Fruit fly (Drosophila melanogaster) whole organism, wandering third instar larva: ENCODE data around the gene CG14803.

Experiments
- Abd-B ChIP-seq: fragments of >200 bp; optimal IDR thresholded peaks from 2 replicates; lab custom pipeline; 2017; ENCODE audit warnings: missing biosample characterization, missing genetic modification characterization
- CG9705 ChIP-seq: fragments of 200-800 bp; sonication (Bioruptor generic); optimal IDR thresholded peaks from 2 replicates; lab custom pipeline; 2018; ENCODE audit warnings: missing biosample characterization, mild to moderate bottlenecking, missing genetic modification characterization
- CrebA ChIP-seq: fragments of 200-800 bp; sonication (Bioruptor generic); optimal IDR thresholded peaks from 2 replicates; lab custom pipeline; 2016; ENCODE audit warnings: missing biosample characterization, mild to moderate bottlenecking, missing genetic modification characterization, borderline replicate concordance
- Dfd ChIP-seq: fragments of >200 bp; optimal IDR thresholded peaks from 2 replicates; lab custom pipeline; 2017; ENCODE audit warnings: missing biosample characterization, missing genetic modification characterization
- Dif ChIP-seq: fragments of 200-275, 200-300 bp; sonication (Bioruptor generic); optimal IDR thresholded peaks from 2 replicates; lab custom pipeline; 2018; ENCODE audit warnings: missing biosample characterization, missing genetic modification characterization; ENCODE audit not compliant: partially characterized antibody
- GATAd ChIP-seq: sonication (Bioruptor generic); optimal IDR thresholded peaks from 2 replicates; lab custom pipeline; 2016; ENCODE audit warnings: missing biosample characterization, missing genetic modification characterization
- HLH106 ChIP-seq: fragments of 200-800 bp; optimal IDR thresholded peaks from 3 replicates; lab custom pipeline; 2019; ENCODE audit warnings: missing biosample characterization, mild to moderate bottlenecking, missing genetic modification characterization, moderate library complexity
- Hnf4 ChIP-seq: fragments of 200-800 bp; sonication (Bioruptor generic); optimal IDR thresholded peaks from 2 replicates; lab custom pipeline; 2016; ENCODE audit warnings: missing biosample characterization, mild to moderate bottlenecking, missing genetic modification characterization
- Hr78 ChIP-seq: fragments of >200 bp; optimal IDR thresholded peaks from 2 replicates; lab custom pipeline; 2017; ENCODE audit warnings: missing biosample characterization, missing genetic modification characterization
- Hr83 ChIP-seq: fragments of 200-300 bp; sonication (Bioruptor generic); optimal IDR thresholded peaks from 2 replicates; lab custom pipeline; 2016; ENCODE audit warnings: missing biosample characterization, mild to moderate bottlenecking, missing genetic modification characterization, moderate library complexity; ENCODE audit not compliant: poor library complexity, severe bottlenecking
- Jra ChIP-seq: sonication (Bioruptor generic); optimal IDR thresholded peaks from 2 replicates; lab custom pipeline; 2016; ENCODE audit warnings: missing biosample characterization, missing genetic modification characterization
- Myc ChIP-seq: fragments of >200 bp; optimal IDR thresholded peaks from 2 replicates; lab custom pipeline; 2017
- N ChIP-seq: fragments of >200 bp; optimal IDR thresholded peaks from 2 replicates; lab custom pipeline; 2018; ENCODE audit warnings: missing biosample characterization, missing external identifiers, missing genetic modification characterization
- OdsH ChIP-seq: fragments of 200-800 bp; sonication (Bioruptor generic); optimal IDR thresholded peaks from 2 replicates; lab custom pipeline; 2016; ENCODE audit warnings: missing biosample characterization, mild to moderate bottlenecking, missing genetic modification characterization
- Rel ChIP-seq, 2 experiments: fragments of 200-800 bp; sonication (Bioruptor generic) in 1 of 2; optimal IDR thresholded peaks; 2 replicates in 1 of 2; 3 replicates in 1 of 2; lab custom pipeline; 2016 to 2019; ENCODE audit warnings: mild to moderate bottlenecking in 2 of 2, missing biosample characterization in 2 of 2, missing genetic modification characterization in 2 of 2, moderate library complexity in 1 of 2
- Sp1 ChIP-seq: fragments of 200-800 bp; sonication (Bioruptor generic); optimal IDR thresholded peaks from 3 replicates; lab custom pipeline; 2019; ENCODE audit warnings: missing biosample characterization, mild to moderate bottlenecking, missing genetic modification characterization, moderate library complexity
- br ChIP-seq: fragments of 200-800 bp; sonication (Bioruptor generic); optimal IDR thresholded peaks from 2 replicates; lab custom pipeline; 2016; ENCODE audit warnings: missing biosample characterization, missing genetic modification characterization
- brk ChIP-seq: fragments of 200-800 bp; sonication (Bioruptor generic); optimal IDR thresholded peaks from 2 replicates; lab custom pipeline; 2016; ENCODE audit warnings: missing biosample characterization, mild to moderate bottlenecking, missing genetic modification characterization
- dl ChIP-seq, 2 experiments: fragments of 175-275, 200-275 bp in 1 of 2; fragments of 200-275 bp in 1 of 2; sonication (Bioruptor generic); optimal IDR thresholded peaks; lab custom pipeline; 2018; ENCODE audit warnings: mild to moderate bottlenecking in 2 of 2, missing biosample characterization in 2 of 2, missing genetic modification characterization in 2 of 2, moderate library complexity in 2 of 2; ENCODE audit not compliant: partially characterized antibody in 2 of 2, insufficient read depth in 1 of 2
- dmrt93B ChIP-seq: fragments of 200-800 bp; sonication (Bioruptor generic); optimal IDR thresholded peaks from 2 replicates; lab custom pipeline; 2018; ENCODE audit warnings: missing biosample characterization, mild to moderate bottlenecking, missing genetic modification characterization
- ey ChIP-seq: fragments of 200-800 bp; sonication (Bioruptor generic); optimal IDR thresholded peaks from 2 replicates; lab custom pipeline; 2016; ENCODE audit warnings: missing biosample characterization, missing genetic modification characterization
- foxo ChIP-seq, 2 experiments: fragments of 200-800 bp; sonication (Bioruptor generic); optimal IDR thresholded peaks; 2 replicates in 1 of 2; 3 replicates in 1 of 2; lab custom pipeline; 2016 to 2017; ENCODE audit warnings: missing biosample characterization in 2 of 2, missing genetic modification characterization in 2 of 2
- fru ChIP-seq: fragments of 200-800 bp; sonication (Bioruptor generic); optimal IDR thresholded peaks from 3 replicates; lab custom pipeline; 2016; ENCODE audit warnings: missing biosample characterization, mild to moderate bottlenecking, missing genetic modification characterization
- h ChIP-seq: fragments of 200-800 bp; sonication (Bioruptor generic); optimal IDR thresholded peaks from 3 replicates; lab custom pipeline; 2016; ENCODE audit warnings: missing biosample characterization, mild to moderate bottlenecking, missing genetic modification characterization
- jim ChIP-seq: fragments of 175-275, 200-325 bp; sonication (Bioruptor generic); optimal IDR thresholded peaks from 2 replicates; lab custom pipeline; 2016; ENCODE audit warnings: missing biosample characterization, mild to moderate bottlenecking, missing genetic modification characterization
- lola ChIP-seq: fragments of >200 bp; optimal IDR thresholded peaks from 2 replicates; lab custom pipeline; 2017; ENCODE audit warnings: missing biosample characterization, missing genetic modification characterization
- pan ChIP-seq: fragments of >200 bp; optimal IDR thresholded peaks from 2 replicates; lab custom pipeline; 2017
- psq ChIP-seq: fragments of 200-800 bp; sonication (Bioruptor generic); optimal IDR thresholded peaks from 3 replicates; lab custom pipeline; 2017; ENCODE audit warnings: missing biosample characterization, mild to moderate bottlenecking, missing genetic modification characterization, moderate library complexity
- rgr ChIP-seq: fragments of 200-800 bp; sonication (Bioruptor generic); optimal IDR thresholded peaks from 3 replicates; lab custom pipeline; 2016; ENCODE audit warnings: missing biosample characterization, mild to moderate bottlenecking, missing genetic modification characterization
- sage ChIP-seq: fragments of 200-800 bp; sonication (Bioruptor generic); optimal IDR thresholded peaks from 2 replicates; lab custom pipeline; 2016; ENCODE audit warnings: missing biosample characterization, mild to moderate bottlenecking, missing genetic modification characterization
- usp ChIP-seq: fragments of >200 bp; optimal IDR thresholded peaks from 2 replicates; lab custom pipeline; 2017; ENCODE audit warnings: missing biosample characterization, missing genetic modification characterization
- woc ChIP-seq: sonication (Bioruptor generic); optimal IDR thresholded peaks from 2 replicates; lab custom pipeline; 2016; ENCODE audit warnings: missing biosample characterization, mild to moderate bottlenecking, missing genetic modification characterization

Gene CG14803

dm6 chrX:1825912-1826862 is 42.5 kb upstream of the CG14803 start:
- TF ChIP-seq br: peak; percentile 64
- no peak for TF ChIP-seq Myc (lab: Kevin White, UChicago)
- peak in 1 of 2 experiments; percentile 70 for TF ChIP-seq foxo (GFP tag; optimal IDR thresholded peaks at IDR 0.05; lab: Kevin White, UChicago)
- TF ChIP-seq Rel (GFP tag; optimal IDR thresholded peaks at IDR 0.05; lab: Kevin White, UChicago): no peak
- TF ChIP-seq Rel (tag; optimal IDR thresholded peaks at IDR 0.05; lab: Kevin White, UChicago): peak; percentile 43
- TF ChIP-seq Sp1 (GFP tag; lab: Kevin White, UChicago): peak; percentile 44
- TF ChIP-seq lola (GFP tag; lab: Kevin White, UChicago): no peak
- TF ChIP-seq HLH106 (tag; lab: Kevin White, UChicago): peak; percentile 65
- TF ChIP-seq rgr (GFP tag; lab: Kevin White, UChicago): peak; percentile 49
- TF ChIP-seq OdsH: peak; percentile 46
- peak; percentile 7 for TF ChIP-seq Hnf4 (GFP tag; lab: Kevin White, UChicago)
- TF ChIP-seq fru (GFP tag; lab: Kevin White, UChicago): peak; percentile 78
- TF ChIP-seq dl (GFP tag; optimal IDR thresholded peaks at IDR 0.05; lab: Kevin White, UChicago; ENCODE audit: insufficient read depth in 1 of 2, partially characterized antibody in 2 of 2): no peak
- peak; percentile 16 for TF ChIP-seq dmrt93B (GFP tag; lab: Kevin White, UChicago)
- peak; percentile 43 for TF ChIP-seq CrebA (GFP tag; lab: Kevin White, UChicago)
- no peak for TF ChIP-seq Hr83 (GFP tag; lab: Kevin White, UChicago)
- TF ChIP-seq ey (GFP tag; lab: Kevin White, UChicago): peak; percentile 60
- no peak for TF ChIP-seq CG9705 (GFP tag; lab: Kevin White, UChicago)
- peak; percentile 35 for TF ChIP-seq woc (GFP tag; lab: Kevin White, UChicago)
- peak; percentile 66 for TF ChIP-seq h (GFP tag; lab: Kevin White, UChicago)
- peak; percentile 28 for TF ChIP-seq jim (GFP tag; lab: Kevin White, UChicago)
- peak; percentile 54 for TF ChIP-seq psq (GFP tag; lab: Kevin White, UChicago)
- TF ChIP-seq, all 38 proteins: peak for 16

dm6 chrX:1828097-1828496 is 40.6 kb upstream of the CG14803 start:
- TF ChIP-seq woc (GFP tag; lab: Kevin White, UChicago) (no peak), Abd-B (GFP tag; lab: Kevin White, UChicago) (no peak), CG9705 (GFP tag; lab: Kevin White, UChicago) (no peak), ey (GFP tag; lab: Kevin White, UChicago) (no peak), Jra (no peak), lola (GFP tag; lab: Kevin White, UChicago) (no peak), h (GFP tag; lab: Kevin White, UChicago) (peak; percentile 79), N (GFP tag; lab: Kevin White, UChicago) (no peak), GATAd (GFP tag; lab: Kevin White, UChicago) (no peak), HLH106 (tag; lab: Kevin White, UChicago) (peak; percentile 7), Hr78 (GFP tag; lab: Kevin White, UChicago) (no peak), Hnf4 (GFP tag; lab: Kevin White, UChicago) (no peak), OdsH (no peak), brk (GFP tag; lab: Kevin White, UChicago) (no peak), Dfd (no peak), Dif (no peak), dl (GFP tag; optimal IDR thresholded peaks at IDR 0.05; lab: Kevin White, UChicago; ENCODE audit: insufficient read depth in 1 of 2, partially characterized antibody in 2 of 2) (no peak), pan (no peak), foxo (GFP tag; optimal IDR thresholded peaks at IDR 0.05; lab: Kevin White, UChicago) (peak in 1 of 2 experiments; percentile 24), fru (GFP tag; lab: Kevin White, UChicago) (peak; percentile 3), jim (GFP tag; lab: Kevin White, UChicago) (no peak), Sp1 (GFP tag; lab: Kevin White, UChicago) (no peak), CrebA (GFP tag; lab: Kevin White, UChicago) (no peak), dmrt93B (GFP tag; lab: Kevin White, UChicago) (peak; percentile 2), sage (no peak), rgr (GFP tag; lab: Kevin White, UChicago) (peak; percentile 21), usp (GFP tag; lab: Kevin White, UChicago) (no peak), Hr83 (GFP tag; lab: Kevin White, UChicago) (peak; percentile 47), br (peak; percentile 24)
